Fruit fly (Drosophila melanogaster) Kc167 (cell line): ENCODE data around the gene Cyp313a2.

Experiments used
- Myc ChIP-seq: fragments of >200 bp; optimal IDR thresholded peaks from 2 replicates; lab custom pipeline; 2017; ENCODE audit warnings: missing external identifiers
- Sin3A ChIP-seq: fragments of >200 bp; optimal IDR thresholded peaks from 2 replicates; lab custom pipeline; 2018; ENCODE audit warnings: missing external identifiers
- h ChIP-seq: fragments of >200 bp; optimal IDR thresholded peaks from 3 replicates; lab custom pipeline; 2018; ENCODE audit warnings: missing external identifiers
- insv ChIP-seq: fragments of >200 bp; optimal IDR thresholded peaks from 3 replicates; lab custom pipeline; 2018; ENCODE audit warnings: missing external identifiers
- psq ChIP-seq: fragments of >200 bp; optimal IDR thresholded peaks from 2 replicates; lab custom pipeline; 2017; ENCODE audit warnings: missing external identifiers
- ttk ChIP-seq: sonication (Bioruptor generic); optimal IDR thresholded peaks from 2 replicates; lab custom pipeline; 2017; ENCODE audit warnings: missing external identifiers

The Cyp313a2 gene

DNA sequence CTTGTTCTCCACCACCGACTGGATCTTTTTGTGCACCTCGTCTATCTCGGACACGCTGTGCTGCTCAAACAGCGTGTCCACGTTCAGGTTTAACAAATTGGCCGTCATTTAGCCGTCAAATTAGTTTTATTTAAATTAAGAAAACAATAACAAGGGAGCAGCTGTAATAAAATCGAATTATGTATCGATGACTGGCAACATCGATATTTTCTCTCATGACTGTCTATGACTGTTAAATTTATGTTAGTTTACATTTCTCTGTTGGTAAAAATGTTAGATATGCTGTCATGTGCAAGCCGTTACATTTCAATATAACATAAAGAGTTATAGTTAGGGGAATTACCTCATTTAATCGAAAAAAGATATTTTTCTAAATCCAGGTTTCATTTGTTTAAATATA, 17.2 kb downstream of the Cyp313a2 start, which contains the start of gene Cog1:
TSS of gene Cog1 (minus strand) at position 190 of the 400 bp plus-strand sequence.
- TF ChIP-seq Sin3A (lab: Kevin White, UChicago) (no peak), psq (lab: Kevin White, UChicago) (no peak), Myc (lab: Kevin White, UChicago) (no peak), insv (lab: Kevin White, UChicago) (no peak), h (lab: Kevin White, UChicago) (no peak), ttk (lab: Kevin White, UChicago) (no peak)

- no peak for TF ChIP-seq Myc (lab: Kevin White, UChicago)
- no peak for TF ChIP-seq psq (lab: Kevin White, UChicago)
- no peak for TF ChIP-seq ttk (lab: Kevin White, UChicago)
- no peak for TF ChIP-seq Sin3A (lab: Kevin White, UChicago)
- TF ChIP-seq h (lab: Kevin White, UChicago): no peak
- no peak for TF ChIP-seq insv (lab: Kevin White, UChicago)
Measured at dm6 chr3R:12214201-12214600, 22.5 kb downstream of the Cyp313a2 start, which contains the start of gene CG14742. Gene CG14742, plus strand, starts transcription at chr3R:12214501.

- TF ChIP-seq h (lab: Kevin White, UChicago): no peak
- TF ChIP-seq Sin3A (lab: Kevin White, UChicago): no peak
- TF ChIP-seq ttk (lab: Kevin White, UChicago): no peak
- no peak for TF ChIP-seq psq (lab: Kevin White, UChicago)
- TF ChIP-seq insv (lab: Kevin White, UChicago): no peak
- TF ChIP-seq Myc (lab: Kevin White, UChicago): no peak
Measured at dm6 chr3R:12211552-12211951, 25.2 kb downstream of the Cyp313a2 start.

dm6 chr3R:12210260-12210659, 26.4 kb downstream of the Cyp313a2 start, which contains the start of gene CG4830:
Gene CG4830, minus strand, starts transcription at chr3R:12210360.
- TF ChIP-seq psq (lab: Kevin White, UChicago): no peak
- no peak for TF ChIP-seq Myc (lab: Kevin White, UChicago)

dm6 chr3R:12197641-12198040, 39.1 kb downstream of the Cyp313a2 start, which contains the start of gene Adk1:
Gene Adk1, plus strand, starts transcription at chr3R:12197941.
- TF ChIP-seq psq (lab: Kevin White, UChicago) (no peak), Myc (lab: Kevin White, UChicago) (no peak), ttk (lab: Kevin White, UChicago) (no peak), insv (lab: Kevin White, UChicago) (no peak), Sin3A (lab: Kevin White, UChicago) (no peak), h (lab: Kevin White, UChicago) (no peak)

dm6 chr3R:12196100-12196499, 40.6 kb downstream of the Cyp313a2 start:
- TF ChIP-seq insv (lab: Kevin White, UChicago) (no peak), ttk (lab: Kevin White, UChicago) (no peak), psq (lab: Kevin White, UChicago) (no peak), Myc (lab: Kevin White, UChicago) (no peak), Sin3A (lab: Kevin White, UChicago) (no peak), h (lab: Kevin White, UChicago) (no peak)

dm6 chr3R:12194911-12195310, 41.8 kb downstream of the Cyp313a2 start, which contains the start of the genes eIF3d2 and CG43450:
Gene eIF3d2, minus strand, starts transcription at chr3R:12195011.
Gene CG43450, plus strand, starts transcription at chr3R:12195294.
- TF ChIP-seq Sin3A (lab: Kevin White, UChicago): no peak
- no peak for TF ChIP-seq insv (lab: Kevin White, UChicago)
- no peak for TF ChIP-seq psq (lab: Kevin White, UChicago)
- no peak for TF ChIP-seq Myc (lab: Kevin White, UChicago)
- TF ChIP-seq h (lab: Kevin White, UChicago): no peak
- no peak for TF ChIP-seq ttk (lab: Kevin White, UChicago)

dm6 chr3R:12185615-12186014, 51.1 kb downstream of the Cyp313a2 start:
- TF ChIP-seq h (lab: Kevin White, UChicago): no peak
- no peak for TF ChIP-seq psq (lab: Kevin White, UChicago)
